Fruit fly (Drosophila melanogaster): ENCODE data around the gene CG33722.
A peak's percentile ranks its signal among the peaks of the same experiment; 100 is the strongest.

CG33722 gene

dm6 chr3R:8212594-8212993 is 31.3 kb upstream of the CG33722 start (continued):
- 0 out of 3 replicates have a peak, but pooled peaks have one; percentile 42 for TF ChIP-seq dysf (GFP tag; IDR thresholded peaks at IDR 0.05)
- TF ChIP-seq tll (GFP tag; optimal IDR thresholded peaks at IDR 0.05) = peak in 1 of 2 experiments; percentile 66
- no peak; the same call in 1 of the 2 replicates for TF ChIP-seq CG8765 (GFP tag; IDR thresholded peaks at IDR 0.05)
- no peak for TF ChIP-seq Awh (GFP tag; IDR thresholded peaks at IDR 0.05)
- peak; percentile 38; the same call in 1 of the 3 replicates for TF ChIP-seq ase (GFP tag; IDR thresholded peaks at IDR 0.05)
- peak; percentile 55 for TF ChIP-seq CG8359 (GFP tag; optimal IDR thresholded peaks at IDR 0.05; ENCODE audit: borderline replicate concordance)
- TF ChIP-seq Hr39 (optimal IDR thresholded peaks at IDR 0.05) = no peak
- no peak for TF ChIP-seq CG31224 (GFP tag; IDR thresholded peaks at IDR 0.05)
- no peak for TF ChIP-seq ERR (GFP tag; optimal IDR thresholded peaks at IDR 0.05)
- no peak for TF ChIP-seq CG3281 (GFP tag; optimal IDR thresholded peaks at IDR 0.05)
- no peak for TF ChIP-seq klu (GFP tag; IDR thresholded peaks at IDR 0.05)
- TF ChIP-seq Dbx (GFP tag; IDR thresholded peaks at IDR 0.05) = no peak
- no peak for TF ChIP-seq disco-r (GFP tag; optimal IDR thresholded peaks at IDR 0.05)
- peak; percentile 0 for TF ChIP-seq Meics (GFP tag; optimal IDR thresholded peaks at IDR 0.05)
- peak; percentile 42 for TF ChIP-seq CG5180 (GFP tag; optimal IDR thresholded peaks at IDR 0.05)
- TF ChIP-seq hkb (optimal IDR thresholded peaks at IDR 0.05) = no peak
- peak; percentile 70 for TF ChIP-seq hkb (GFP tag; IDR thresholded peaks at IDR 0.05)
- no peak for TF ChIP-seq pan (optimal IDR thresholded peaks at IDR 0.05)
- TF ChIP-seq pan (GFP tag; optimal IDR thresholded peaks at IDR 0.05 in 1 of 2, IDR thresholded peaks at IDR 0.05 in 1 of 2) = peak in 1 of 2 experiments; percentile 67
- peak; percentile 53 for TF ChIP-seq CG13775 (GFP tag; optimal IDR thresholded peaks at IDR 0.05)
- no peak for TF ChIP-seq Ada2b (GFP tag; IDR thresholded peaks at IDR 0.05)
- peak; percentile 67 for TF ChIP-seq sens-2 (GFP tag; IDR thresholded peaks at IDR 0.05)
- no peak for TF ChIP-seq CkIIα-i1 (GFP tag; IDR thresholded peaks at IDR 0.05)
- TF ChIP-seq Sox100B (GFP tag; optimal IDR thresholded peaks at IDR 0.05) = peak; percentile 14
- no peak for TF ChIP-seq seq (GFP tag; IDR thresholded peaks at IDR 0.05)
- TF ChIP-seq mld (GFP tag; IDR thresholded peaks at IDR 0.05; ENCODE audit: partially characterized antibody) = no peak
- no peak for TF ChIP-seq Trl (optimal IDR thresholded peaks at IDR 0.05)
- peak; percentile 57 for TF ChIP-seq Trl (GFP tag; optimal IDR thresholded peaks at IDR 0.05)
- peak; percentile 60 for TF ChIP-seq sisA (GFP tag; IDR thresholded peaks at IDR 0.05)
- peak; percentile 54 for TF ChIP-seq ind (GFP tag; optimal IDR thresholded peaks at IDR 0.05)
- no peak for TF ChIP-seq Hey (tag; optimal IDR thresholded peaks at IDR 0.05)
- TF ChIP-seq CG6813 (GFP tag; optimal IDR thresholded peaks at IDR 0.05) = peak; percentile 48
- no peak for TF ChIP-seq CG10321 (GFP tag; IDR thresholded peaks at IDR 0.05)
- TF ChIP-seq dan (GFP tag; IDR thresholded peaks at IDR 0.05) = peak; percentile 49; the same call in 1 of the 2 replicates
- TF ChIP-seq Dek (tag; optimal IDR thresholded peaks at IDR 0.05) = no peak
- no peak for TF ChIP-seq yki (optimal IDR thresholded peaks at IDR 0.05)
- TF ChIP-seq CG6791 (GFP tag; IDR thresholded peaks at IDR 0.05; ENCODE audit: partially characterized antibody) = no peak
- TF ChIP-seq Drgx (GFP tag; IDR thresholded peaks at IDR 0.05) = no peak
- TF ChIP-seq CG7786 (GFP tag; optimal IDR thresholded peaks at IDR 0.05) = peak; percentile 51
- TF ChIP-seq unpg (GFP tag; optimal IDR thresholded peaks at IDR 0.05) = peak; percentile 60
- no peak for TF ChIP-seq vnd (GFP tag; IDR thresholded peaks at IDR 0.05; ENCODE audit: partially characterized antibody)
- no peak for TF ChIP-seq al (GFP tag; IDR thresholded peaks at IDR 0.05)
- peak; percentile 31 for TF ChIP-seq ab (GFP tag; optimal IDR thresholded peaks at IDR 0.05)
- no peak for TF ChIP-seq MESR4 (GFP tag; optimal IDR thresholded peaks at IDR 0.05)
- TF ChIP-seq Dip3 (GFP tag; optimal IDR thresholded peaks at IDR 0.05) = no peak
- no peak for TF ChIP-seq CG32772 (GFP tag; IDR thresholded peaks at IDR 0.05)
- no peak for TF ChIP-seq Mrtf (GFP tag; IDR thresholded peaks at IDR 0.05)
- TF ChIP-seq Hr51 (GFP tag; optimal IDR thresholded peaks at IDR 0.05) = peak; percentile 16 to 22
- TF ChIP-seq z (GFP tag; IDR thresholded peaks at IDR 0.05) = no peak; the same call in 2 of the 3 replicates
- peak; percentile 66 for TF ChIP-seq CG15601 (tag; optimal IDR thresholded peaks at IDR 0.05)
- TF ChIP-seq CG4404 (GFP tag; IDR thresholded peaks at IDR 0.05) = peak; percentile 64
- TF ChIP-seq CG8944 (GFP tag; optimal IDR thresholded peaks at IDR 0.05) = peak; percentile 67
- no peak for TF ChIP-seq tna (GFP tag; IDR thresholded peaks at IDR 0.05; ENCODE audit: partially characterized antibody)
